Fruit fly (Drosophila melanogaster) whole organism, embryonic: ENCODE measurements around the gene Setx.

Experiments
- CG10209 ChIP-seq: fragments of 200-800 bp; sonication (Bioruptor generic); optimal IDR thresholded peaks from 3 replicates; lab custom pipeline; 2017; ENCODE audit warnings: missing biosample characterization, mild to moderate bottlenecking, missing genetic modification characterization, missing genetic modification reagents
- CG13894 ChIP-seq: fragments of 200-800 bp; sonication (Bioruptor generic); optimal IDR thresholded peaks from 3 replicates; lab custom pipeline; 2018; ENCODE audit warnings: missing biosample characterization, mild to moderate bottlenecking, missing genetic modification characterization, moderate library complexity
- CG1647 ChIP-seq: fragments of 200-800 bp; sonication (Bioruptor generic); optimal IDR thresholded peaks from 3 replicates; lab custom pipeline; 2016; ENCODE audit warnings: missing biosample characterization, missing genetic modification characterization
- CG8089 ChIP-seq: fragments of 200-800 bp; sonication (Bioruptor generic); optimal IDR thresholded peaks from 3 replicates; lab custom pipeline; 2016; ENCODE audit warnings: missing biosample characterization, missing genetic modification characterization
- Hmx ChIP-seq: fragments of 200-800 bp; sonication (Bioruptor generic); optimal IDR thresholded peaks from 2 replicates; lab custom pipeline; 2016; ENCODE audit warnings: missing biosample characterization, missing genetic modification characterization
- Lpt ChIP-seq: fragments of >200 bp; optimal IDR thresholded peaks from 2 replicates; lab custom pipeline; 2018; ENCODE audit warnings: missing biosample characterization, missing genetic modification characterization
- Oaz ChIP-seq: fragments of 200-800 bp; sonication (Bioruptor generic); IDR thresholded peaks from 2 replicates; pipeline ENCODE4 v1.3.6; 2022; ENCODE audit warnings: missing biosample characterization, missing genetic modification characterization
- Sin3A ChIP-seq: fragments of >200 bp; optimal IDR thresholded peaks from 2 replicates; lab custom pipeline; 2018
- YL-1 ChIP-seq: fragments of 200-800 bp; sonication (Bioruptor generic); optimal IDR thresholded peaks from 3 replicates; lab custom pipeline; 2017; ENCODE audit warnings: missing biosample characterization, mild to moderate bottlenecking, missing genetic modification characterization
- bab2 ChIP-seq: fragments of 200-800 bp; sonication (Bioruptor generic); optimal IDR thresholded peaks from 2 replicates; lab custom pipeline; 2016; ENCODE audit warnings: missing biosample characterization, missing genetic modification characterization
- usp ChIP-seq: fragments of >200 bp; optimal IDR thresholded peaks from 2 replicates; lab custom pipeline; 2017; ENCODE audit warnings: missing biosample characterization, missing genetic modification characterization

DNA sequence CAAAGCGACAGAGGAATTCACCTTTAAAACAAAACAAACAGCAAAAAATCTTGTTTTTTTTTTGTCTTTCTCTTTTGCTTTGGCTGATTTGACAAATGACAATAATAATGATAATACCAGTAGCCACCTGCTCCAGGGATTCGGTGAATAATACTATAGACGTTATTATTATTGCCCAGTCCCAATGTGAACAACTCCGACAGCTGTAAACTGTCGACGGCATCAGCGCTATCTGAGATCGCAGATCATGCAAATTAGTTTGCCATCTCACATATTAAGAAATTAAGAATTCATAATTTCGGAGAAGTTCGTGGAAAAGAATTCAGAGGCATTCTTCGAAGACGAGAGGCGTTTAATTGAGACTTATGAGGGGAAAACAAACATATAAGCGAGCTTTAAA is 51.1 kb downstream of the Setx start:
- TF ChIP-seq bab2 (no peak), YL-1 (GFP tag; lab: Kevin White, UChicago) (no peak), Oaz (no peak), CG10209 (no peak), Lpt (GFP tag; lab: Kevin White, UChicago) (no peak), Sin3A (lab: Kevin White, UChicago) (no peak), CG1647 (no peak), Hmx (no peak), CG8089 (GFP tag; lab: Kevin White, UChicago) (no peak), usp (no peak), CG13894 (tag; lab: Kevin White, UChicago) (no peak)
